Worm (Caenorhabditis elegans): ENCODE measurements around the gene mrps-24.

Gene mrps-24

DNA sequence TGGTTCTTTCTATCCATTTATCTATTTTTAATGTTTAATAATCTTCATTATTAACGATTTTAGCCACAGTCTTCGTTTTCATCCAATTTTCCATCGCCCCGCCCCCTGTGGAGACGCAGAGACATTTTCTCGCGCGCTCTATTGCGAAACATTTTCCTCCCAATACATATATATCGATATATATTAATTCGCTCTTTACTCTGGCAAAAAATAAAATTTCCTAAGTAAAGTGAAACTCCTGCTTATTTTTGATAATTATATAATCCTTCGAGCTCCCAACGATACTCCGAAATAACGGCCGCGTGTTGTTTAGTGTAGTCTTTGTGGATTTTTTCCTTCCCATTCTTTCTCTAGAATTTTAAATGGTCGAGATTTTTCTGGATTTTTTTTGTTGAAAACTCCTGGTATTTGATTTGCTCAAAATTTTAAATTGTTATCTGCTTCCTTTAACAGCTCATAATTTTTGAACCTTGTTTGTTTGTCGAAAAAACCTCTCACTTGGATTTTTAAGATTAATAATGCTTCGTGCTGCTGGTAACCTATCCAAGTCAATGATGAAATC lies 18.6 kb downstream of the mrps-24 start, which contains the start of gene sucg-1:
Gene sucg-1, plus strand, starts transcription at position 512 of the 562 bp plus-strand sequence.
- TF ChIP-seq unc-62 (GFP tag; optimal IDR thresholded peaks at IDR 0.05): no peak

DNA sequence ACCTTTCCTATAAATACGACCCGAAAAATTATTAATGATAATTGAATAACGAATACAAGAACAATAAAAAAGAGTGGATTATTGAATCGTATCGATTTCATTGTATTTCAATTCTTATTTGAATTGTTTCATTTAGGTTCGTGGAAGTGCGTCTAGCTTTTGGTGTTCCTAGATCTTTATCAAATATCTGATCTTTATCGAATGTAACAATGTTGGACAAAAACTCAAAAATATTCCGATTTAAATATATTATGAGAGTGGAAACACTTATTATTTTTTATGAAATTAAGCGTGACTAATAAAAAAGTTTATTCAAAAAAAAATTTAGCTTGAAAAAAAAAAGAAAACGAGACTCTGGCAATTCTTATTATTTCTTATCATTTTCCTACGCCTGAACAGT lies 22.1 kb downstream of the mrps-24 start, which contains the start of the genes C50F7.9 and C50F7.3:
Gene C50F7.9, minus strand, starts transcription at position 101 of the 400 bp plus-strand sequence.
Gene C50F7.3, plus strand, starts transcription at position 370 of the 400 bp plus-strand sequence.
- TF ChIP-seq unc-62 (GFP tag; optimal IDR thresholded peaks at IDR 0.05): no peak

DNA sequence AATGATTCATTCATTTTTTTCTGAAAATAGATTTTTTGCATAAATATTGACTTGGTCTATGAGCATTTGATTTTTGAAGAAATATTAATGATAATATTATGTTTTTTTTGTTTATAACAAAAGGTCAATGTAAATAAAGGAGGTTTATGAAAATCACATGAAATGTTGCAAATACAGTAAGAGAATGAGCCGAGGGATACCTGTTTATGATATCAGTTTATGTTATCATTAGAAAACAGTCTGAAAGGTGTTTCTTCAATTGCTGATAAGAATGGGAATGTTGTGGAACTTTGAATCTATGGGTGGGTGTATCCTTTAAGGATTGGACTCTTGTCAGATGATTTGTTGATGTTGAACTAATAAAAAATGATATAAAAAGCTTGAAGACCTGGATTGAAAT lies 24.3 kb downstream of the mrps-24 start:
- no peak for TF ChIP-seq unc-62 (GFP tag; optimal IDR thresholded peaks at IDR 0.05)

DNA sequence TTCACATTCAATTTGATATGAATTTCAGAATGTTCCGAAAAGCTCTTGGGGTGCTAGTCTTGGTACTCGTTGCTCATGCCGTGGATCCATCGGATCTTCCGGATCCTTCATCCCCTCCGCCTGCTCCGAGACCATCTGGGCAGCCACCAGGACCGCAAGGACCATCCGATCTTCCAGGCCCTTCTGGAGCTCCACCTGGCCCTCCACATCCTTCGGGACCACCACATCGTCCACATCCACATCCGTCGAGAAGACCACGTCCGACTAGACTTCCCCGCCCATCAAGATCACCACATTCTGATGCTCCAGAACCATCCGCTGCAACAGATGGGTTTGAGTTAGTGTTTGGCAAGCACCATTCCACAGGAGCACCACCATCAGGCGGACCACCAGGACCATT lies 24.8 kb downstream of the mrps-24 start, which contains the start of gene clx-1:
Gene clx-1, plus strand, starts transcription at position 30 of the 400 bp plus-strand sequence.
- TF ChIP-seq unc-62 (GFP tag; optimal IDR thresholded peaks at IDR 0.05): no peak

DNA sequence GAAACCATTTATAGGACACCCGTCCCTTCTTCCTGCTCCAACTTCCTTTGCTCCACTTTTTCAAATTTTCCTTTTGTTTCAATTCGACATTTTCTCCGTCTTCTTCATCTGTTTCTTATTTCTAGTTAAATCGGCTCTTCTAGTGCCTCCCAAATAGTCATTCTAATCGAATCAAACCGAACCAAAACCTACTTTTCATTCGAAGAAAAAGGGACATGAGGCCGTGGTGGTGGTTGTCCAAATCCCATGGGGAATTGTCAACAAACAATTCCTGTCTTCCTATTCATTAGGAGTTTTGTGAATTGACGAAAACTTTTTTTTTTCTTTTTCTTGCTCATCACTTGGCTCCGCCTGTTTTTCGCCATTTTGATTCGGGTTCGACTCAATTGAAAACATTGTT lies 26.8 kb downstream of the mrps-24 start:
- no peak for TF ChIP-seq unc-62 (GFP tag; optimal IDR thresholded peaks at IDR 0.05)

DNA sequence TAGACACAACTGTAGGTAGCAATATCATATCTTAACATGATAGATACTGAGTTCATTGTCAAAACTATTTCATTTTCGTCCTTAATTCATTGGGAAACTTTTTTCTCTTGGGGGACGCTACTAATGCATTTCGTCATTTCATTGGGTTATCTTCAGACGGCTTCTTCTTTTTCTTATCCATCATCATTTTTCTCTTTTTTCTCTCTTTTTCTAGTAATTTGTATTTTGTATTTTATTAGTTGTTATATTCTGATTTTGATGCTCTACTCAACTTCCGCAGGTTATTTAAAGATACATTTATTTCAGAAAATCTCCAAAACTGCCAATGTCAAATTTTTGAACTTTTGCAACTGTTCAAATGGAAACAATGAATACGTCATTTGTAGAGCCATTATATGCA lies 33.7 kb downstream of the mrps-24 start, which contains the start of gene npr-35:
Gene npr-35, plus strand, starts transcription at position 301 of the 400 bp plus-strand sequence.
- no peak for TF ChIP-seq unc-62 (GFP tag; optimal IDR thresholded peaks at IDR 0.05)

DNA sequence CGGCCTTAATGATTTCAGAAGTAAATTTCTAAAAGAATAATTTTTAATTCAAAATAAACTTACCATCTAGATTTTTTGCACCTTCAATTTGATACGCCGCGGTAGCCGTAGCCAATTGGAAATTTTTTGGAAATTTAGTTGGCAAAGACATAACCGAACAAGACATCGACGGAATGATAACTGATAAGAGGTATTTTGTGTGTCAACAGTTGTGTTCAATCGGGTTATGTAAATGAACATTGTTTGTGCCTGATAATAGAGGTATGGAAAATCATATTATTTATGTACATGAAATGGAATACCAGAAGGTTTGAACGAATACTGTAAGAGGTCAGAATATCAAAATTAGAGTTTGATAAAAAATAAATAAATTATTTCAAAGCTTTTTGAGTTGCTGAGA lies 38.0 kb downstream of the mrps-24 start, which contains the start of gene klo-1:
Gene klo-1, minus strand, starts transcription at position 388 of the 400 bp plus-strand sequence.
- TF ChIP-seq unc-62 (GFP tag; optimal IDR thresholded peaks at IDR 0.05): no peak

DNA sequence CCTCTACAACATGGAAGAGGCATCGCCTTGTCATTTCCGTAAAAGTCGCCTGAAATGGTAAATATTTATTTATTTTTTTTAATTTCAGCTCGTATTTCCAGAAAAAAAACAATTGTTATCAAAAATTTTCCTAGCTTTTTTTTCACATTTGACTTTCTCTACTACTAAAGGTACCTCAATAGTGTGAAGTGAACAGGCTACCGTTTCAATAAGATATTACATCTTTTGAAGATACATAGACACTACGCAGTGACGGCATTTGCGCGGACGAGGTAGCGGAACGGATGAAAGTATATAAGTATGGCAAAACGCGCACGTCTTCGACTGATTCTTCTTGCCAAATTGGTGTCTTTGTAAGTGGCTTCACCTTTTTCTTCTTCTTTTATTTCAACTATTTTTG lies 43.3 kb downstream of the mrps-24 start, which contains the start of gene col-14:
Gene col-14, plus strand, starts transcription at position 301 of the 400 bp plus-strand sequence.
- TF ChIP-seq unc-62 (GFP tag; optimal IDR thresholded peaks at IDR 0.05): no peak

DNA sequence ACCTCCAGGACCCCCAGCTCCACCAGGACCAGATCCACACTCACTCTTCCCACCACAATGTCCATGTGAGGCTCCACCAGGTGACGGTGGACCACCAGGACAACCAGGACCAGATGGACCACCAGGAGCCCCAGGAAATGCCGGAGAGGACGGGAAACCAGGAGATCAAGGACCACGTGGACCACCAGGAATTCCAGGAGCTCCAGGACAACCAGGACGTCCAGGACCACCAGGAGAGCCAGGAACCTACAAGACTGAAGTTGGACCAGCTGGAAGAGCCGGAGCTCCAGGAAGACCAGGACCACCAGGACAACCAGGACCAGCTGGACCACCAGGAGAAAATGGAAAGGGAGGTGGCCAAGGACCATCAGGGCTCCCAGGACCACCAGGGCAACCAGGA lies 44.3 kb downstream of the mrps-24 start:
- no peak for TF ChIP-seq unc-62 (GFP tag; optimal IDR thresholded peaks at IDR 0.05)

DNA sequence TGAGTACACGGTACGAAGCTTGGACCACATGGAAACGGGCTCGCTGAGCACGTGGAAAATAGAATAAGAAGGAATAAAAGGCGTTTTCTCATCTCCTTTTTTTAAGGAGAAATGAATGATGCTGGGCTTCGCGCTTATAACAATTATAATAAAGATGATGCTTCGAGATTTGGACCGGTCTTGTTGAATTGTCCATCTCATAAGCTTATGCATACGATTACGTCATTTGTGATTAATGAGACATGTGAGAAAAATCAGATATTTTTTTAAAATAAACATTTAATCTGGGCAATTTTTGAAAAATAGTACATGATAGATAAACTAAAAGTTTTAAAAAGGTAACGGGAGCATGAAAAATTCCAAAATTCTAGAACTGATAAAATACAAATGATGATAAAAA lies 47.4 kb downstream of the mrps-24 start, which contains the start of gene C46A5.4:
Gene C46A5.4, minus strand, starts transcription at position 101 of the 400 bp plus-strand sequence.
- no peak for TF ChIP-seq unc-62 (GFP tag; optimal IDR thresholded peaks at IDR 0.05)

DNA sequence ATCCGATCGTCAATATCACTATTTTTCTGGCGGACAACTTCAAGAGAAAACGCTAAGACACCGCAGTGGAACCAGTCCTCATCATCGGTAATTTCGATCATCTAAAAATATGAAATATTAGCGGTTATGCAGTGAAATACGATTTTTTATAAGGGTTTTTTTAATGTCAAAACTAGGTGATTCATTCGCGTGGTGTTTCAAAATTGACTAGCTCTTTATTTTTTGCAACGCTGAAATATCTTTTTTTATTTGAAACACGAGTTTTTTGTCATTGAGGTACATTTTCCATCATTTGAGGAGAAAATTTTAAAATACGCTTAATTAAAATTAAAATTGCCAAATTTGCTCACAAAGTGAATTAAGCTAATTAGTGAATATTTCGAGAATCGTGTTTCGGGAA lies 49.7 kb downstream of the mrps-24 start, which contains the start of gene dsb-3:
Gene dsb-3, minus strand, starts transcription at position 101 of the 400 bp plus-strand sequence.
- TF ChIP-seq unc-62 (GFP tag; optimal IDR thresholded peaks at IDR 0.05): no peak

DNA sequence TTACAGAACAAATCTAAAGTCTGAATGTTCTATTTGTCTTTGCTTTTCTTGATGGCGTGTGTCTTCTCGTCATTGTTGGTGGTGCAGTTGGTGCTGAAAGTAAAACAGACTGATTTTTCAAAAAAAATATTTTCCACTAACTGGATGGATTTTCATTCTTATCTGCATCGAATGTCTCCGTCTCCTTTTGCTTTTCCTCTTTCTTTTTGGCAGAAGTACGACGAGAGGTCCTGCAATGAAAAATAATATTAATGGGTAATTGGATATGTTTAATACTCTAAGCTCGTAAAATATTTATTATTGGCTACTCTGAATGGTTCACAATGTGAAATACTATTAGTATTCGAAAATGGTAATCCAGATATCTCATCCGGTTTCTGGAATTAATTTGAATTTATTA lies 50.3 kb downstream of the mrps-24 start, which contains the start of gene del-7:
Gene del-7, plus strand, starts transcription at position 301 of the 400 bp plus-strand sequence.
- no peak for TF ChIP-seq unc-62 (GFP tag; optimal IDR thresholded peaks at IDR 0.05)

Measured in whole organism, dauer.